Fruit fly (Drosophila melanogaster) whole organism, wandering third instar larva: ENCODE measurements around the gene CRAT.

Experiments used
- Jra ChIP-seq: sonication (Bioruptor generic); optimal IDR thresholded peaks from 2 replicates; lab custom pipeline; 2016; ENCODE audit warnings: missing biosample characterization, missing genetic modification characterization
- br ChIP-seq: fragments of 200-800 bp; sonication (Bioruptor generic); optimal IDR thresholded peaks from 2 replicates; lab custom pipeline; 2016; ENCODE audit warnings: missing biosample characterization, missing genetic modification characterization
- psq ChIP-seq: fragments of 200-800 bp; sonication (Bioruptor generic); optimal IDR thresholded peaks from 3 replicates; lab custom pipeline; 2017; ENCODE audit warnings: missing biosample characterization, mild to moderate bottlenecking, missing genetic modification characterization, moderate library complexity

DNA sequence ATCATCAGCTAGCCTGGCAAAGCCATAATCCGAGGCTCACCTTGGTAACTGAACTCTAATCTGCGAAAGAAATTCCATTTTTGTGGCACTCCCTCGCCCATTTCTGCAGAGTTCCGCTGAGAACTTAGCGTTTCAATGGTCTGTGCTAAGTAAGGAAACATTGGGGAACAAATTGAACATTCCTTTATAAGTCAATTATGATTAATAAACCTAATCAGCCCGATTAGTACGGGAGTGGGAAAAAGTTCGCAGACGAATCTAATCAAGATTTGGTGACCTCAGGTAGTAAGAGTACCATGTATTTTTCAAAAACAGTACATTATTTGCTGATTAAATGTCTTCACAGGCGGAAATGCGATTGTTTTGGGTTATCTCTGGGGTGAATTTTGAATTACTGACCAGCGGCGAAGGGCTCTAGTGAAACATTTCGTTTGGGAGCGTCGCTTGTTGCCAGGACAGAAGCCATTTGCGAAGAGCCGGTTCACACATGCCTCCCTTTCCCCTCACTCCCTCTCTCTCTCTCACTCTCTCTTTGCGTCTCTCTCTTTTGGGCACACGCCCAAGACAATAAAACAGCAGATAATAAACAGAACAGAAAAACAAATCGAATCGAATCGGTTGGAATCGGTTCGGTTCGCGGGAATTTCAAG is 26.8 kb upstream of the CRAT start:
- TF ChIP-seq psq: peak; percentile 48
- TF ChIP-seq br (GFP tag; lab: Kevin White, UChicago): no peak
- no peak for TF ChIP-seq Jra (GFP tag; lab: Kevin White, UChicago)
